Worm (Caenorhabditis elegans): Measurements from ENCODE around the gene vps-33.1.

- TF ChIP-seq eyg-1 (tag; optimal IDR thresholded peaks at IDR 0.05) (no peak), lin-11 (tag; optimal IDR thresholded peaks at IDR 0.05) (no peak), pax-1 (tag; optimal IDR thresholded peaks at IDR 0.05) (no peak)
These were observed 32.5 kb downstream of the vps-33.1 start for ce11 chrIII:8733237-8733636.

Measured in whole organism, late embryonic.